Fruit fly (Drosophila melanogaster) whole organism, prepupa: ENCODE results near the gene CG9166.

Source experiments
- CG10631 ChIP-seq: fragments of 200-800 bp; sonication (Bioruptor generic); optimal IDR thresholded peaks from 2 replicates; lab custom pipeline; 2016; ENCODE audit warnings: missing biosample characterization, missing genetic modification characterization
- CG10669 ChIP-seq: fragments of 200-800 bp; sonication (Bioruptor generic); optimal IDR thresholded peaks from 3 replicates; lab custom pipeline; 2018; ENCODE audit warnings: missing biosample characterization, mild to moderate bottlenecking, missing genetic modification characterization, moderate library complexity
- CG11294 ChIP-seq: fragments of 200-800 bp; sonication (Bioruptor generic); IDR thresholded peaks from 2 replicates; pipeline ENCODE4 v1.3.6; 2022; ENCODE audit warnings: missing biosample characterization, missing genetic modification characterization
- CG11762 ChIP-seq: fragments of 200-800 bp; sonication (Bioruptor generic); optimal IDR thresholded peaks from 3 replicates; lab custom pipeline; 2016; ENCODE audit warnings: missing biosample characterization, missing genetic modification characterization; ENCODE audit not compliant: insufficient read depth
- CG11902 ChIP-seq: fragments of 200-800 bp; sonication (Bioruptor generic); optimal IDR thresholded peaks from 3 replicates; lab custom pipeline; 2016; ENCODE audit warnings: missing biosample characterization, missing genetic modification characterization
- CG15336 ChIP-seq: fragments of 200-800 bp; sonication (Bioruptor generic); IDR thresholded peaks from 2 replicates; pipeline ENCODE4 v1.3.6; 2022; ENCODE audit warnings: missing biosample characterization, missing genetic modification characterization
- CG16779 ChIP-seq: fragments of 200-800 bp; sonication (Bioruptor generic); optimal IDR thresholded peaks from 3 replicates; lab custom pipeline; 2017; ENCODE audit warnings: missing biosample characterization, mild to moderate bottlenecking, missing genetic modification characterization
- CG3032 ChIP-seq: fragments of 200-800 bp; optimal IDR thresholded peaks from 2 replicates; lab custom pipeline; 2019; ENCODE audit warnings: missing biosample characterization, mild to moderate bottlenecking, missing genetic modification characterization, moderate library complexity
- CG31627 ChIP-seq: fragments of 200-800 bp; sonication (Bioruptor generic); optimal IDR thresholded peaks from 3 replicates; lab custom pipeline; 2016; ENCODE audit warnings: missing biosample characterization, missing genetic modification characterization
- CG32006 ChIP-seq: fragments of 200-800 bp; sonication (Bioruptor generic); optimal IDR thresholded peaks from 3 replicates; lab custom pipeline; 2017; ENCODE audit warnings: missing biosample characterization, mild to moderate bottlenecking, missing genetic modification characterization
- CG34406 ChIP-seq: fragments of 200-800 bp; sonication (Bioruptor generic); optimal IDR thresholded peaks from 3 replicates; lab custom pipeline; 2016; ENCODE audit warnings: missing biosample characterization, missing genetic modification characterization
- CG3919 ChIP-seq: fragments of 200-800 bp; sonication (Bioruptor generic); optimal IDR thresholded peaks from 3 replicates; lab custom pipeline; 2016; ENCODE audit warnings: missing biosample characterization, missing genetic modification characterization
- CG4318 ChIP-seq: fragments of 200-800 bp; sonication (Bioruptor generic); optimal IDR thresholded peaks from 3 replicates; lab custom pipeline; 2017; ENCODE audit warnings: missing biosample characterization, mild to moderate bottlenecking, missing genetic modification characterization
- CG6792 ChIP-seq: fragments of 200-800 bp; sonication (Bioruptor generic); optimal IDR thresholded peaks from 3 replicates; lab custom pipeline; 2016; ENCODE audit warnings: missing biosample characterization, missing genetic modification characterization
- CG6808 ChIP-seq: fragments of 200-800 bp; sonication (Bioruptor generic); optimal IDR thresholded peaks from 3 replicates; lab custom pipeline; 2017; ENCODE audit warnings: missing biosample characterization, missing genetic modification characterization, mild to moderate bottlenecking, moderate library complexity, missing genetic modification reagents
- CG6854 ChIP-seq: fragments of 200-800 bp; sonication (Bioruptor generic); optimal IDR thresholded peaks from 2 replicates; lab custom pipeline; 2017; ENCODE audit warnings: missing biosample characterization, mild to moderate bottlenecking, missing genetic modification characterization
- CG7368 ChIP-seq: fragments of 200-800 bp; sonication (Bioruptor generic); optimal IDR thresholded peaks from 3 replicates; lab custom pipeline; 2016; ENCODE audit warnings: missing biosample characterization, missing genetic modification characterization
- CG8119 ChIP-seq: fragments of 200-800 bp; sonication (Bioruptor generic); IDR thresholded peaks from 3 replicates; pipeline ENCODE4 v1.3.6; 2022; ENCODE audit warnings: missing biosample characterization, missing genetic modification characterization
- CG8319 ChIP-seq: fragments of 200-800 bp; sonication (Bioruptor generic); optimal IDR thresholded peaks from 3 replicates; lab custom pipeline; 2016; ENCODE audit warnings: missing biosample characterization, missing genetic modification characterization
- CG8632 ChIP-seq: fragments of 200-800 bp; sonication (Bioruptor generic); optimal IDR thresholded peaks from 3 replicates; lab custom pipeline; 2016; ENCODE audit warnings: missing biosample characterization, missing genetic modification characterization
- CG9139 ChIP-seq: fragments of 200-800 bp; sonication (Bioruptor generic); optimal IDR thresholded peaks from 3 replicates; lab custom pipeline; 2017; ENCODE audit warnings: missing biosample characterization, mild to moderate bottlenecking, missing genetic modification characterization
- Eip75B ChIP-seq: fragments of 200-800 bp; sonication (Bioruptor generic); optimal IDR thresholded peaks from 3 replicates; lab custom pipeline; 2016; ENCODE audit warnings: missing biosample characterization, missing genetic modification characterization
- Eip78C ChIP-seq: fragments of 200-800 bp; sonication (Bioruptor generic); peaks from one replicate; lab custom pipeline; 2016; ENCODE audit warnings: missing biosample characterization, missing genetic modification characterization
- Eip93F ChIP-seq: fragments of 200-800 bp; sonication (Bioruptor generic); optimal IDR thresholded peaks from 2 replicates; lab custom pipeline; 2016; ENCODE audit warnings: missing biosample characterization, mild to moderate bottlenecking, missing genetic modification characterization
- Ets21C ChIP-seq: fragments of 200-800 bp; sonication (Bioruptor generic); optimal IDR thresholded peaks from 3 replicates; lab custom pipeline; 2016; ENCODE audit warnings: missing biosample characterization, missing genetic modification characterization
- Ets96B ChIP-seq: fragments of 200-800 bp; optimal IDR thresholded peaks from 2 replicates; lab custom pipeline; 2019; ENCODE audit warnings: missing biosample characterization, mild to moderate bottlenecking, missing genetic modification characterization, moderate library complexity
- Gug ChIP-seq: fragments of 200-800 bp; sonication (Bioruptor generic); IDR thresholded peaks from 2 replicates; pipeline ENCODE4 v1.3.6; 2022; ENCODE audit warnings: missing biosample characterization, missing genetic modification characterization
- Hr38 ChIP-seq: sonication (Bioruptor generic); optimal IDR thresholded peaks from 2 replicates; lab custom pipeline; 2016; ENCODE audit warnings: missing biosample characterization, missing genetic modification characterization
- Hr39 ChIP-seq: fragments of 200-800 bp; sonication (Bioruptor generic); optimal IDR thresholded peaks from 2 replicates; lab custom pipeline; 2016; ENCODE audit warnings: missing biosample characterization, missing genetic modification characterization
- Lpt ChIP-seq: fragments of 200-800 bp; sonication (Bioruptor generic); optimal IDR thresholded peaks from 3 replicates; lab custom pipeline; 2016; ENCODE audit warnings: missing biosample characterization, missing genetic modification characterization
- Met ChIP-seq: fragments of 200-800 bp; sonication (Bioruptor generic); optimal IDR thresholded peaks from 3 replicates; lab custom pipeline; 2016; ENCODE audit warnings: missing biosample characterization, missing genetic modification characterization
- OdsH ChIP-seq: fragments of 200-800 bp; sonication (Bioruptor generic); optimal IDR thresholded peaks from 3 replicates; lab custom pipeline; 2016; ENCODE audit warnings: missing biosample characterization, missing genetic modification characterization
- Smox ChIP-seq: fragments of 200-800 bp; sonication (Bioruptor generic); optimal IDR thresholded peaks from 3 replicates; lab custom pipeline; 2016; ENCODE audit warnings: missing biosample characterization, missing genetic modification characterization
- Sox102F ChIP-seq: fragments of 200-800 bp; sonication (Bioruptor generic); optimal IDR thresholded peaks from 2 replicates; lab custom pipeline; 2016; ENCODE audit warnings: missing biosample characterization, mild to moderate bottlenecking, missing genetic modification characterization
- Sox15 ChIP-seq: fragments of 200-800 bp; sonication (Bioruptor generic); optimal IDR thresholded peaks from 3 replicates; lab custom pipeline; 2016; ENCODE audit warnings: missing biosample characterization, missing genetic modification characterization
- acj6 ChIP-seq: fragments of 200-800 bp; sonication (Bioruptor generic); optimal IDR thresholded peaks from 3 replicates; lab custom pipeline; 2016; ENCODE audit warnings: missing biosample characterization, missing genetic modification characterization
- cyc ChIP-seq: fragments of 200-800 bp; sonication (Bioruptor generic); optimal IDR thresholded peaks from 3 replicates; lab custom pipeline; 2016; ENCODE audit warnings: missing biosample characterization, missing genetic modification characterization
- dac ChIP-seq: fragments of 200-800 bp; sonication (Bioruptor generic); optimal IDR thresholded peaks from 2 replicates; lab custom pipeline; 2017; ENCODE audit warnings: missing biosample characterization, mild to moderate bottlenecking, missing genetic modification characterization
- dsx ChIP-seq: fragments of 200-800 bp; optimal IDR thresholded peaks from 3 replicates; lab custom pipeline; 2019; ENCODE audit warnings: missing biosample characterization, mild to moderate bottlenecking, missing genetic modification characterization, moderate library complexity; ENCODE audit not compliant: poor library complexity, severe bottlenecking
- eg ChIP-seq: fragments of 200-800 bp; sonication (Bioruptor generic); IDR thresholded peaks from 3 replicates; pipeline ENCODE4 v1.3.6; 2022; ENCODE audit warnings: missing biosample characterization, missing genetic modification characterization
- esn ChIP-seq: fragments of 200-800 bp; sonication (Bioruptor generic); optimal IDR thresholded peaks from 2 replicates; lab custom pipeline; 2016; ENCODE audit warnings: missing biosample characterization, mild to moderate bottlenecking, missing genetic modification characterization, moderate library complexity
- fd85E ChIP-seq: fragments of 200-800 bp; sonication (Bioruptor generic); optimal IDR thresholded peaks from 3 replicates; lab custom pipeline; 2016; ENCODE audit warnings: missing biosample characterization, missing genetic modification characterization
- fkh ChIP-seq: fragments of 200-800 bp; sonication (Bioruptor generic); optimal IDR thresholded peaks from 3 replicates; lab custom pipeline; 2017; ENCODE audit warnings: missing biosample characterization, mild to moderate bottlenecking, missing genetic modification characterization, moderate library complexity
- spab ChIP-seq: fragments of 200-800 bp; sonication (Bioruptor generic); optimal IDR thresholded peaks from 2 replicates; lab custom pipeline; 2017; ENCODE audit warnings: missing biosample characterization, mild to moderate bottlenecking, missing genetic modification characterization, missing genetic modification reagents
- ss ChIP-seq, 2 experiments: fragments of 200-800 bp; sonication (Bioruptor generic); optimal IDR thresholded peaks; 2 replicates in 1 of 2; 3 replicates in 1 of 2; lab custom pipeline; 2017 to 2018; ENCODE audit warnings: mild to moderate bottlenecking in 2 of 2, missing biosample characterization in 2 of 2, missing genetic modification characterization in 2 of 2, moderate library complexity in 1 of 2
- svp ChIP-seq: fragments of 200-800 bp; sonication (Bioruptor generic); peaks from one replicate; lab custom pipeline; 2016; ENCODE audit warnings: missing biosample characterization, missing genetic modification characterization
- topi ChIP-seq: fragments of 200-800 bp; sonication (Bioruptor generic); optimal IDR thresholded peaks from 3 replicates; lab custom pipeline; 2016; ENCODE audit warnings: missing biosample characterization, missing genetic modification characterization
- vri ChIP-seq: fragments of 200-800 bp; sonication (Bioruptor generic); optimal IDR thresholded peaks from 3 replicates; lab custom pipeline; 2016; ENCODE audit warnings: missing biosample characterization, mild to moderate bottlenecking, missing genetic modification characterization

The CG9166 gene

dm6 chr3L:1370939-1371338 lies 20.0 kb downstream of the CG9166 start (continued):
- TF ChIP-seq fkh (GFP tag; lab: Kevin White, UChicago) (no peak), CG8632 (peak; percentile 0), esn (GFP tag; lab: Kevin White, UChicago) (peak; percentile 28), CG4318 (GFP tag; lab: Kevin White, UChicago) (peak; percentile 45), Ets96B (tag; lab: Kevin White, UChicago) (peak; percentile 35), CG8319 (no peak), CG16779 (tag; lab: Kevin White, UChicago) (no peak)
- TF ChIP-seq, all 60 proteins: peak for 35

- no peak for TF ChIP-seq CG11902 (GFP tag; lab: Kevin White, UChicago)
- peak; percentile 42 for TF ChIP-seq CG4318 (GFP tag; lab: Kevin White, UChicago)
- TF ChIP-seq Lpt (GFP tag; lab: Kevin White, UChicago), result peak; percentile 29
- peak; percentile 80 for TF ChIP-seq CG15336 (GFP tag; lab: Robert Waterston, UW)
- peak; percentile 75 for TF ChIP-seq eg (GFP tag; lab: Robert Waterston, UW)
- peak; percentile 75 for TF ChIP-seq CG8119
- peak; percentile 55 for TF ChIP-seq CG10631 (GFP tag; lab: Kevin White, UChicago)
- peak; percentile 73 for TF ChIP-seq OdsH
- TF ChIP-seq CG6808 (GFP tag; lab: Kevin White, UChicago), result no peak
- TF ChIP-seq Sox102F (GFP tag; lab: Kevin White, UChicago), result peak; percentile 69
- peak; percentile 46 for TF ChIP-seq CG3919 (GFP tag; lab: Kevin White, UChicago)
- no peak for TF ChIP-seq CG10669 (GFP tag; lab: Kevin White, UChicago)
- no peak for TF ChIP-seq CG9139 (GFP tag; lab: Kevin White, UChicago)
- TF ChIP-seq ss (GFP tag; optimal IDR thresholded peaks at IDR 0.05; lab: Kevin White, UChicago), result no peak
- no peak for TF ChIP-seq cyc
- TF ChIP-seq Hr38, result no peak
- TF ChIP-seq Eip78C, result peak; percentile 90
- peak; percentile 80 for TF ChIP-seq svp (GFP tag; lab: Kevin White, UChicago)
- no peak for TF ChIP-seq CG16779 (tag; lab: Kevin White, UChicago)
- peak; percentile 73 for TF ChIP-seq Smox (GFP tag; lab: Kevin White, UChicago)
- no peak for TF ChIP-seq CG11762 (GFP tag; lab: Kevin White, UChicago)
- TF ChIP-seq CG34406, result peak; percentile 78
- peak; percentile 76 for TF ChIP-seq Met
- peak; percentile 61; the same call in 1 of the 2 replicates for TF ChIP-seq Gug
- no peak for TF ChIP-seq fd85E (GFP tag; lab: Kevin White, UChicago)
- no peak for TF ChIP-seq fkh (GFP tag; lab: Kevin White, UChicago)
- peak; percentile 39 for TF ChIP-seq Sox15 (GFP tag; lab: Kevin White, UChicago)
- no peak for TF ChIP-seq CG7368
- TF ChIP-seq dsx (GFP tag; lab: Kevin White, UChicago), result no peak
- peak; percentile 10 for TF ChIP-seq Ets96B (tag; lab: Kevin White, UChicago)
- TF ChIP-seq CG3032 (tag; lab: Kevin White, UChicago), result peak; percentile 28
- peak; percentile 37 for TF ChIP-seq topi (GFP tag; lab: Kevin White, UChicago)
- TF ChIP-seq vri (GFP tag; lab: Kevin White, UChicago), result no peak
- TF ChIP-seq Ets21C (GFP tag; lab: Kevin White, UChicago), result peak; percentile 25
- TF ChIP-seq CG32006 (GFP tag; lab: Kevin White, UChicago), result peak; percentile 79
- peak; percentile 45 for TF ChIP-seq Eip75B
- TF ChIP-seq spab, result no peak
- TF ChIP-seq CG6792, result peak; percentile 56
- peak; percentile 74 for TF ChIP-seq CG31627
- peak; percentile 73 for TF ChIP-seq esn (GFP tag; lab: Kevin White, UChicago)
- no peak for TF ChIP-seq CG8319
- TF ChIP-seq dac (GFP tag; lab: Kevin White, UChicago), result peak; percentile 52
- TF ChIP-seq acj6 (GFP tag; lab: Kevin White, UChicago), result peak; percentile 74
- TF ChIP-seq CG6854 (GFP tag; lab: Kevin White, UChicago), result no peak
- peak; percentile 68 for TF ChIP-seq CG8632
- no peak for TF ChIP-seq Eip93F
- peak; percentile 72 for TF ChIP-seq Hr39 (GFP tag; lab: Kevin White, UChicago)
- peak; percentile 44; the same call in 1 of the 2 replicates for TF ChIP-seq CG11294 (GFP tag; lab: Robert Waterston, UW)
These were observed 23.7 kb downstream of the CG9166 start for dm6 chr3L:1374438-1375133.
